Worm (Caenorhabditis elegans) whole organism, L4/young adult: ENCODE measurements around the gene T05H10.8.

Source experiments
- W03F9.2 ChIP-seq: fragments of 150-350 bp; optimal IDR thresholded peaks from 2 replicates; lab custom pipeline; 2014; ENCODE audit warnings: missing biosample characterization, missing genetic modification characterization
- dao-5 ChIP-seq: sonication (generic microtip); optimal IDR thresholded peaks from 2 replicates; lab custom pipeline; 2016; ENCODE audit warnings: missing genotype, missing genetic modification characterization, moderate library complexity, missing compliant biosample characterization
- him-1 ChIP-seq: sonication (generic microtip); optimal IDR thresholded peaks from 2 replicates; lab custom pipeline; 2016; ENCODE audit warnings: missing genotype, missing genetic modification reagents, missing genetic modification characterization, missing compliant biosample characterization

Gene T05H10.8

ce11 chrII:8106921-8107695 is 48.2 kb downstream of the T05H10.8 start, which contains the start of the genes chst-1 and C41C4.9:
TSS of gene chst-1 (minus strand) at chrII:8106971.
TSS of gene C41C4.9 (plus strand) at chrII:8107645.
- TF ChIP-seq him-1 (tag; lab: Kevin White, UChicago) (peak; percentile 19), W03F9.2 (tag; lab: Kevin White, UChicago) (no peak), dao-5 (peak; percentile 90)
